Worm (Caenorhabditis elegans): ENCODE results near the gene str-229.
A peak's percentile ranks its signal among the peaks of the same experiment; 100 is the strongest.

The str-229 gene

ce11 chrV:3938789-3939188, 36.4 kb upstream of the str-229 start, which contains the start of gene cyp-35B1:
Gene cyp-35B1 (plus strand): TSS chrV:3939032.
- TF ChIP-seq nhr-28 (tag; optimal IDR thresholded peaks at IDR 0.05) (peak; percentile 92), daf-16 (GFP tag; optimal IDR thresholded peaks at IDR 0.05) (no peak), daf-16 (tag; optimal IDR thresholded peaks at IDR 0.05) (peak; percentile 68), Y75B8A.6 (GFP tag; IDR thresholded peaks at IDR 0.05) (no peak)

- TF ChIP-seq dmd-6 (GFP tag; IDR thresholded peaks at IDR 0.05) (0 out of 2 replicates have a peak, but pooled peaks have one; percentile 34), nhr-10 (tag; optimal IDR thresholded peaks at IDR 0.05) (no peak), pqm-1 (tag; optimal IDR thresholded peaks at IDR 0.05) (peak; percentile 7), nhr-28 (tag; optimal IDR thresholded peaks at IDR 0.05) (peak; percentile 86)
Measured at ce11 chrV:3935892-3936478, 33.6 kb upstream of the str-229 start, which contains the start of gene cyp-35A5. Gene cyp-35A5 (plus strand): TSS chrV:3936326.

- TF ChIP-seq skn-1 (tag; optimal IDR thresholded peaks at IDR 0.05) (no peak), aha-1 (tag) (no peak), nhr-76 (tag; optimal IDR thresholded peaks at IDR 0.05) (no peak), lir-3 (tag; optimal IDR thresholded peaks at IDR 0.05) (no peak), fos-1 (tag; optimal IDR thresholded peaks at IDR 0.05) (no peak), F10B5.3 (tag; optimal IDR thresholded peaks at IDR 0.05) (no peak), ceh-44 (GFP tag; IDR thresholded peaks at IDR 0.05) (no peak), cey-2 (tag; optimal IDR thresholded peaks at IDR 0.05; ENCODE audit: borderline replicate concordance, insufficient read depth) (no peak), F44E2.7 (GFP tag; IDR thresholded peaks at IDR 0.05) (no peak), ztf-7 (tag; optimal IDR thresholded peaks at IDR 0.05) (no peak), gei-8 (GFP tag; optimal IDR thresholded peaks at IDR 0.05) (no peak), dmd-9 (GFP tag; IDR thresholded peaks at IDR 0.05) (no peak), set-16 (GFP tag; IDR thresholded peaks at IDR 0.05) (no peak), zip-11 (GFP tag; IDR thresholded peaks at IDR 0.05) (no peak), unc-130 (GFP tag; optimal IDR thresholded peaks at IDR 0.05) (no peak), lim-7 (GFP tag; IDR thresholded peaks at IDR 0.05) (no peak), R02D3.7 (tag; optimal IDR thresholded peaks at IDR 0.05) (no peak)
Measured at ce11 chrV:3931326-3931725, 29.0 kb upstream of the str-229 start, which contains the start of gene srx-63. Gene srx-63 (plus strand): TSS chrV:3931626.

ce11 chrV:3929099-3929498, 26.7 kb upstream of the str-229 start, which contains the start of gene srx-64:
Gene srx-64 (plus strand): TSS chrV:3929399.
- TF ChIP-seq lin-1 (GFP tag; IDR thresholded peaks at IDR 0.05) (no peak), mdt-29 (GFP tag; IDR thresholded peaks at IDR 0.05) (no peak), nhr-10 (tag; optimal IDR thresholded peaks at IDR 0.05) (no peak), rbr-2 (tag; optimal IDR thresholded peaks at IDR 0.05) (no peak), pqm-1 (tag; optimal IDR thresholded peaks at IDR 0.05) (no peak)

ce11 chrV:3927522-3927921, 25.2 kb upstream of the str-229 start:
- no peak for TF ChIP-seq zip-2 (tag; optimal IDR thresholded peaks at IDR 0.05)
- no peak for TF ChIP-seq nhr-10 (tag; optimal IDR thresholded peaks at IDR 0.05)
- no peak for TF ChIP-seq zfp-3 (GFP tag; conservative IDR thresholded peaks at IDR 0.05)
- no peak for TF ChIP-seq dmd-8 (GFP tag; IDR thresholded peaks at IDR 0.05)
- TF ChIP-seq hlh-30 (tag; optimal IDR thresholded peaks at IDR 0.05; ENCODE audit: insufficient read depth), result no peak
- TF ChIP-seq unc-62 (GFP tag; optimal IDR thresholded peaks at IDR 0.05 in 1 of 2), result no peak
- no peak for TF ChIP-seq unc-62 (tag; optimal IDR thresholded peaks at IDR 0.05)
- no peak for TF ChIP-seq F10B5.3 (tag; optimal IDR thresholded peaks at IDR 0.05)
- no peak for TF ChIP-seq ceh-20 (GFP tag; IDR thresholded peaks at IDR 0.05)
- no peak for TF ChIP-seq daf-19 (GFP tag; conservative IDR thresholded peaks at IDR 0.05)
- TF ChIP-seq nhr-11 (tag; optimal IDR thresholded peaks at IDR 0.05), result no peak
- TF ChIP-seq mxl-2 (GFP tag; conservative IDR thresholded peaks at IDR 0.05), result no peak
- TF ChIP-seq set-16 (GFP tag; IDR thresholded peaks at IDR 0.05), result peak; percentile 92
- no peak for TF ChIP-seq ZK337.2 (GFP tag; IDR thresholded peaks at IDR 0.05)
- 0 out of 4 replicates have a peak, but pooled peaks of 1 of the 2 experiments have one; percentile 8 for TF ChIP-seq madf-5 (GFP tag; IDR thresholded peaks at IDR 0.05)
